Fruit fly (Drosophila melanogaster) whole organism, embryonic: Measurements from ENCODE around the gene Rpn2.

Experiments
- Blimp-1 ChIP-seq: fragments of 200-800 bp; sonication (Bioruptor generic); optimal IDR thresholded peaks from 3 replicates; lab custom pipeline; 2018; ENCODE audit warnings: missing biosample characterization, missing genetic modification characterization, mild to moderate bottlenecking, moderate library complexity, missing genetic modification reagents
- BtbVII ChIP-seq: fragments of 200-800 bp; sonication (Bioruptor generic); optimal IDR thresholded peaks from 3 replicates; lab custom pipeline; 2017; ENCODE audit warnings: missing biosample characterization, mild to moderate bottlenecking, missing genetic modification characterization
- CG10462 ChIP-seq: fragments of 200-800 bp; sonication (Bioruptor generic); optimal IDR thresholded peaks from 2 replicates; lab custom pipeline; 2016; ENCODE audit warnings: missing biosample characterization, missing genetic modification characterization
- CG12659 ChIP-seq: fragments of 200-800 bp; sonication (Bioruptor generic); optimal IDR thresholded peaks from 3 replicates; lab custom pipeline; 2017; ENCODE audit warnings: mild to moderate bottlenecking, missing biosample characterization, missing genetic modification reagents, missing genetic modification characterization
- CG13287 ChIP-seq: fragments of 200-800 bp; sonication (Bioruptor generic); IDR thresholded peaks from 2 replicates; pipeline ENCODE4 v1.3.6; 2022; ENCODE audit warnings: missing biosample characterization, missing genetic modification characterization; ENCODE audit not compliant: partially characterized antibody
- CG14860 ChIP-seq: fragments of 200-800 bp; sonication (Bioruptor generic); IDR thresholded peaks from 3 replicates; pipeline ENCODE4 v1.3.6; 2022; ENCODE audit warnings: missing biosample characterization, missing genetic modification characterization; ENCODE audit not compliant: partially characterized antibody
- CG15601 ChIP-seq: fragments of 200-800 bp; sonication (Bioruptor generic); optimal IDR thresholded peaks from 3 replicates; lab custom pipeline; 2019; ENCODE audit warnings: missing biosample characterization, mild to moderate bottlenecking, missing genetic modification characterization, moderate library complexity
- CG16815 ChIP-seq: fragments of 200-800 bp; sonication (Bioruptor generic); optimal IDR thresholded peaks from 3 replicates; lab custom pipeline; 2017; ENCODE audit warnings: missing biosample characterization, mild to moderate bottlenecking, missing genetic modification characterization
- CG17385 ChIP-seq: fragments of 200-800 bp; sonication (Bioruptor generic); optimal IDR thresholded peaks from 3 replicates; lab custom pipeline; 2018; ENCODE audit warnings: missing biosample characterization, mild to moderate bottlenecking, missing genetic modification characterization
- CG17568 ChIP-seq: fragments of 200-800 bp; sonication (Bioruptor generic); optimal IDR thresholded peaks from 2 replicates; lab custom pipeline; 2018; ENCODE audit warnings: missing biosample characterization, mild to moderate bottlenecking, missing genetic modification characterization, moderate library complexity
- CG17612 ChIP-seq: fragments of 200-800 bp; sonication (Bioruptor generic); IDR thresholded peaks from 2 replicates; pipeline ENCODE4 v1.3.6; 2022; ENCODE audit warnings: missing biosample characterization, missing genetic modification characterization
- CG2116 ChIP-seq: fragments of 200-800 bp; sonication (Bioruptor generic); optimal IDR thresholded peaks from 3 replicates; lab custom pipeline; 2018; ENCODE audit warnings: missing biosample characterization, mild to moderate bottlenecking, missing genetic modification characterization
- CG4617 ChIP-seq: fragments of 200-800 bp; sonication (Bioruptor generic); optimal IDR thresholded peaks from 3 replicates; lab custom pipeline; 2016; ENCODE audit warnings: missing biosample characterization, missing genetic modification characterization, borderline replicate concordance
- CG8924 ChIP-seq: fragments of 200-800 bp; optimal IDR thresholded peaks from 3 replicates; lab custom pipeline; 2019; ENCODE audit warnings: missing biosample characterization, mild to moderate bottlenecking, missing genetic modification characterization, moderate library complexity
- CG9437 ChIP-seq: fragments of 200-800 bp; sonication (Bioruptor generic); optimal IDR thresholded peaks from 2 replicates; lab custom pipeline; 2018; ENCODE audit warnings: missing biosample characterization, mild to moderate bottlenecking, missing genetic modification characterization
- Camta ChIP-seq: fragments of 200-800 bp; sonication (Bioruptor generic); optimal IDR thresholded peaks from 2 replicates; lab custom pipeline; 2016; ENCODE audit warnings: missing biosample characterization, missing genetic modification characterization
- Doc3 ChIP-seq: fragments of 200-800 bp; sonication (Bioruptor generic); IDR thresholded peaks from 3 replicates; pipeline ENCODE4 v1.3.6; 2022; ENCODE audit warnings: missing biosample characterization, missing genetic modification characterization; ENCODE audit not compliant: partially characterized antibody
- E2f2 ChIP-seq: fragments of 200-800 bp; sonication (Bioruptor generic); IDR thresholded peaks from 2 replicates; pipeline ENCODE4 v1.3.6; 2022; ENCODE audit warnings: missing biosample characterization, missing genetic modification characterization
- ERR ChIP-seq: fragments of 200-800 bp; sonication (Bioruptor generic); optimal IDR thresholded peaks from 2 replicates; lab custom pipeline; 2016; ENCODE audit warnings: missing biosample characterization, missing genetic modification characterization
- Fer2 ChIP-seq: fragments of 200-800 bp; sonication (Bioruptor generic); optimal IDR thresholded peaks from 2 replicates; lab custom pipeline; 2018; ENCODE audit warnings: missing biosample characterization, mild to moderate bottlenecking, missing genetic modification characterization, moderate library complexity
- Hey ChIP-seq: fragments of 200-800 bp; sonication (Bioruptor generic); optimal IDR thresholded peaks from 3 replicates; lab custom pipeline; 2018; ENCODE audit warnings: missing biosample characterization, mild to moderate bottlenecking, missing genetic modification characterization
- HmgD ChIP-seq: fragments of 200-800 bp; sonication (Bioruptor generic); optimal IDR thresholded peaks from 3 replicates; lab custom pipeline; 2016; ENCODE audit warnings: missing biosample characterization, missing genetic modification characterization
- Hmr ChIP-seq: fragments of 200-800 bp; sonication (Bioruptor generic); optimal IDR thresholded peaks from 3 replicates; lab custom pipeline; 2017; ENCODE audit warnings: mild to moderate bottlenecking, missing biosample characterization, missing genetic modification reagents, missing genetic modification characterization
- Hr39 ChIP-seq: fragments of >200 bp; optimal IDR thresholded peaks from 2 replicates; lab custom pipeline; 2017
- Hr78 ChIP-seq, 2 experiments: fragments of 200-800 bp in 1 of 2; fragments of >200 bp in 1 of 2; sonication (Bioruptor generic) in 1 of 2; optimal IDR thresholded peaks; 2 replicates each; lab custom pipeline; 2017 to 2019; ENCODE audit warnings: missing biosample characterization in 2 of 2, missing genetic modification characterization in 2 of 2, mild to moderate bottlenecking in 1 of 2, moderate library complexity in 1 of 2
- MTF-1 ChIP-seq: fragments of 200-800 bp; sonication (Bioruptor generic); optimal IDR thresholded peaks from 2 replicates; lab custom pipeline; 2018; ENCODE audit warnings: missing biosample characterization, mild to moderate bottlenecking, missing genetic modification characterization, borderline replicate concordance
- Rx ChIP-seq: fragments of 200-800 bp; sonication (Bioruptor generic); IDR thresholded peaks from 2 replicates; pipeline ENCODE4 v1.3.6; 2022; ENCODE audit warnings: missing biosample characterization, missing genetic modification characterization
- Scr ChIP-seq: fragments of 200-800 bp; sonication (Bioruptor generic); IDR thresholded peaks from 2 replicates; pipeline ENCODE4 v1.3.6; 2022; ENCODE audit warnings: missing biosample characterization, missing genetic modification characterization; ENCODE audit not compliant: partially characterized antibody
- Sry-β ChIP-seq: fragments of 200-800 bp; sonication (Bioruptor generic); optimal IDR thresholded peaks from 2 replicates; lab custom pipeline; 2018; ENCODE audit warnings: missing biosample characterization, mild to moderate bottlenecking, missing genetic modification characterization, moderate library complexity
- Usf ChIP-seq: fragments of 200-800 bp; sonication (Bioruptor generic); optimal IDR thresholded peaks from 2 replicates; lab custom pipeline; 2017; ENCODE audit warnings: missing genotype, missing biosample characterization, missing genetic modification characterization
- Xrp1 ChIP-seq: fragments of 200-800 bp; sonication (Bioruptor generic); IDR thresholded peaks from 2 replicates; pipeline ENCODE4 v1.3.6; 2022; ENCODE audit warnings: missing biosample characterization, missing genetic modification characterization
- bbx ChIP-seq: fragments of 200-800 bp; sonication (Bioruptor generic); IDR thresholded peaks from 2 replicates; pipeline ENCODE4 v1.3.6; 2022; ENCODE audit warnings: missing biosample characterization, missing genetic modification characterization; ENCODE audit not compliant: partially characterized antibody
- btn ChIP-seq: fragments of 200-800 bp; sonication (Bioruptor generic); optimal IDR thresholded peaks from 2 replicates; lab custom pipeline; 2016; ENCODE audit warnings: missing biosample characterization, missing genetic modification characterization
- dmrt11E ChIP-seq: fragments of 200-800 bp; sonication (Bioruptor generic); optimal IDR thresholded peaks from 3 replicates; lab custom pipeline; 2018; ENCODE audit warnings: missing biosample characterization, mild to moderate bottlenecking, missing genetic modification characterization, moderate library complexity
- eve ChIP-seq, 2 experiments: fragments of >200 bp; optimal IDR thresholded peaks; 2 replicates each; lab custom pipeline; 2017; ENCODE audit warnings: missing biosample characterization in 2 of 2, missing genetic modification characterization in 2 of 2
- gsb-n ChIP-seq: fragments of 200-800 bp; sonication (Bioruptor generic); optimal IDR thresholded peaks from 3 replicates; lab custom pipeline; 2018; ENCODE audit warnings: missing biosample characterization, mild to moderate bottlenecking, missing genetic modification characterization
- hb ChIP-seq: fragments of 200-800 bp; sonication (Bioruptor generic); IDR thresholded peaks from 3 replicates; pipeline ENCODE4 v1.3.6; 2022; ENCODE audit warnings: missing biosample characterization, missing genetic modification characterization; ENCODE audit not compliant: partially characterized antibody
- hkb ChIP-seq, 2 experiments: fragments of 200-800 bp in 1 of 2; fragments of >200 bp in 1 of 2; sonication (Bioruptor generic) in 1 of 2; IDR thresholded peaks in 1 of 2; optimal IDR thresholded peaks in 1 of 2; 2 replicates each; pipeline versions ENCODE4 v1.3.6 to Lab custom; 2017 to 2022; ENCODE audit warnings: missing biosample characterization in 1 of 2, missing genetic modification characterization in 1 of 2
- kah ChIP-seq: fragments of 200-800 bp; sonication (Bioruptor generic); optimal IDR thresholded peaks from 2 replicates; lab custom pipeline; 2018; ENCODE audit warnings: missing biosample characterization, mild to moderate bottlenecking, missing genetic modification characterization
- maf-S ChIP-seq: fragments of 200-800 bp; sonication (Bioruptor generic); optimal IDR thresholded peaks from 2 replicates; lab custom pipeline; 2016; ENCODE audit warnings: missing biosample characterization, missing genetic modification characterization
- mirr ChIP-seq: fragments of 200-800 bp; sonication (Bioruptor generic); optimal IDR thresholded peaks from 3 replicates; lab custom pipeline; 2018; ENCODE audit warnings: missing biosample characterization, mild to moderate bottlenecking, missing genetic modification characterization
- mld ChIP-seq: fragments of 200-800 bp; sonication (Bioruptor generic); IDR thresholded peaks from 3 replicates; pipeline ENCODE4 v1.3.6; 2022; ENCODE audit warnings: missing biosample characterization, missing genetic modification characterization; ENCODE audit not compliant: partially characterized antibody
- onecut ChIP-seq: fragments of 200-800 bp; sonication (Bioruptor generic); IDR thresholded peaks from 2 replicates; pipeline ENCODE4 v1.3.6; 2022; ENCODE audit warnings: missing biosample characterization, missing genetic modification characterization
- pb ChIP-seq: fragments of 200-800 bp; sonication (Bioruptor generic); optimal IDR thresholded peaks from 3 replicates; lab custom pipeline; 2016; ENCODE audit warnings: missing biosample characterization, missing genetic modification characterization
- pzg ChIP-seq: fragments of 200-800 bp; sonication (Bioruptor generic); optimal IDR thresholded peaks from 3 replicates; lab custom pipeline; 2018; ENCODE audit warnings: missing biosample characterization, mild to moderate bottlenecking, missing genetic modification characterization, moderate library complexity
- schlank ChIP-seq: fragments of 200-800 bp; sonication (Bioruptor generic); optimal IDR thresholded peaks from 2 replicates; lab custom pipeline; 2018; ENCODE audit warnings: missing biosample characterization, mild to moderate bottlenecking, missing genetic modification characterization
- sna ChIP-seq: fragments of 200-800 bp; sonication (Bioruptor generic); IDR thresholded peaks from 2 replicates; pipeline ENCODE4 v1.3.6; 2022; ENCODE audit warnings: missing biosample characterization, missing genetic modification characterization; ENCODE audit not compliant: partially characterized antibody
- wek ChIP-seq: fragments of 200-800 bp; sonication (Bioruptor generic); optimal IDR thresholded peaks from 3 replicates; lab custom pipeline; 2018; ENCODE audit warnings: missing biosample characterization, mild to moderate bottlenecking, missing genetic modification characterization, moderate library complexity

Gene Rpn2

dm6 chr3R:29146710-29147109 is 6.6 kb upstream of the Rpn2 start, which contains the start of gene CG14511 (continued):
- TF ChIP-seq CG9437 (GFP tag; lab: Kevin White, UChicago) (peak; percentile 96), wek (GFP tag; lab: Kevin White, UChicago) (no peak), Camta (GFP tag; lab: Kevin White, UChicago) (no peak), Rx (GFP tag; lab: Robert Waterston, UW) (no peak), CG13287 (GFP tag; lab: Robert Waterston, UW) (peak; percentile 48; the same call in 1 of the 2 replicates), Hr78 (GFP tag; optimal IDR thresholded peaks at IDR 0.05; lab: Kevin White, UChicago) (peak in 1 of 2 experiments; percentile 78), CG8924 (no peak), kah (GFP tag; lab: Kevin White, UChicago) (peak; percentile 100), ERR (GFP tag; lab: Kevin White, UChicago) (no peak), mld (GFP tag; lab: Robert Waterston, UW) (0 out of 3 replicates have a peak, but pooled peaks have one; percentile 21), E2f2 (GFP tag; lab: Robert Waterston, UW) (peak; percentile 77), sna (GFP tag; lab: Robert Waterston, UW) (0 out of 2 replicates have a peak, but pooled peaks have one; percentile 15), Hr39 (no peak), Blimp-1 (GFP tag; lab: Kevin White, UChicago) (peak; percentile 29), dmrt11E (no peak), bbx (peak; percentile 30; the same call in 1 of the 2 replicates), CG4617 (GFP tag; lab: Kevin White, UChicago) (no peak), btn (GFP tag; lab: Kevin White, UChicago) (no peak), pzg (GFP tag; lab: Kevin White, UChicago) (peak; percentile 26), CG10462 (no peak), CG12659 (GFP tag; lab: Kevin White, UChicago) (no peak), CG2116 (GFP tag; lab: Kevin White, UChicago) (peak; percentile 40)

DNA sequence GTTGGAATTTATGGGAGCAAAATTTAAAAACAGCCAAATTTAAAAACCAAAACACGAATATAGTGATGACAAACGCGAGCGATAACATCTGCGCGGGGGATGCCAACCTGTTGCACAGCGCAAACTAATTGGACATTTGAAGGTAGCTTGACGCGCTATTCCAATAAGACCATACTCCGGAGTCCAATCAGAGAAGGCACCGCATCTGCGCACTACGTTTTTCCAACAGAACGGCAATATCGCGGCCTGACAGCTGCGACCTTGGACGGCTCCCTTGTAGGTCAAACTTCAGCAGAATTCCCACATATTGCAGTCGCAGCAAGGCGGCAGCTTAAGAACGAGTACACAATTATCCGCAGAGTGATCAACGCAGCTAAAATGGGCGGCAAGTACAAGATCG is 5.3 kb upstream of the Rpn2 start, which contains the start of the genes CG11882 and Pglym78:
Gene CG11882, minus strand, starts transcription at position 101 of the 400 bp plus-strand sequence.
Gene Pglym78, plus strand, starts transcription at position 177 of the 400 bp plus-strand sequence.
- TF ChIP-seq CG14860 (GFP tag; lab: Robert Waterston, UW) (no peak), CG16815 (no peak), Doc3 (GFP tag; lab: Robert Waterston, UW) (no peak), Hey (tag; lab: Kevin White, UChicago) (no peak), gsb-n (tag; lab: Kevin White, UChicago) (no peak), Scr (GFP tag; lab: Robert Waterston, UW) (peak; percentile 58), onecut (GFP tag; lab: Robert Waterston, UW) (peak; percentile 31; the same call in 1 of the 2 replicates), Usf (GFP tag; lab: Kevin White, UChicago) (no peak), schlank (tag; lab: Kevin White, UChicago) (no peak), bbx (peak; percentile 55; the same call in 1 of the 2 replicates), pb (GFP tag; lab: Kevin White, UChicago) (no peak), HmgD (GFP tag; lab: Kevin White, UChicago) (peak; percentile 80), CG17612 (GFP tag; lab: Robert Waterston, UW) (no peak), CG9437 (GFP tag; lab: Kevin White, UChicago) (no peak), BtbVII (GFP tag; lab: Kevin White, UChicago) (no peak), mirr (GFP tag; lab: Kevin White, UChicago) (peak; percentile 34), hb (GFP tag; lab: Robert Waterston, UW) (no peak), Sry-β (GFP tag; lab: Kevin White, UChicago) (no peak), maf-S (GFP tag; lab: Kevin White, UChicago) (no peak), CG17385 (GFP tag; lab: Kevin White, UChicago) (no peak), CG15601 (tag; lab: Kevin White, UChicago) (peak; percentile 54), CG17568 (GFP tag; lab: Kevin White, UChicago) (no peak), Fer2 (tag; lab: Kevin White, UChicago) (no peak), MTF-1 (GFP tag; lab: Kevin White, UChicago) (peak; percentile 45), eve (GFP tag; optimal IDR thresholded peaks at IDR 0.05; lab: Kevin White, UChicago) (no peak), hkb (optimal IDR thresholded peaks at IDR 0.05; lab: Kevin White, UChicago) (no peak), hkb (GFP tag; IDR thresholded peaks at IDR 0.05; lab: Robert Waterston, UW) (no peak; the same call in 1 of the 2 replicates), Hmr (peak; percentile 73), Xrp1 (GFP tag; lab: Robert Waterston, UW) (peak; percentile 20; the same call in 1 of the 2 replicates)
